Fruit fly (Drosophila melanogaster) whole organism, embryonic: Measurements from ENCODE around the gene ph-d.
A peak's percentile ranks its signal among the peaks of the same experiment; 100 is the strongest.

Source experiments
- Abd-B ChIP-seq: fragments of 200-800 bp; sonication (Bioruptor generic); optimal IDR thresholded peaks from 2 replicates; lab custom pipeline; 2018; ENCODE audit warnings: missing biosample characterization, mild to moderate bottlenecking, missing genetic modification characterization, moderate library complexity
- Asciz ChIP-seq: fragments of 200-800 bp; sonication (Bioruptor generic); optimal IDR thresholded peaks from 2 replicates; lab custom pipeline; 2017; ENCODE audit warnings: missing biosample characterization, mild to moderate bottlenecking, missing genetic modification characterization, missing genetic modification reagents
- B-H2 ChIP-seq: fragments of 200-800 bp; sonication (Bioruptor generic); optimal IDR thresholded peaks from 2 replicates; lab custom pipeline; 2018; ENCODE audit warnings: missing biosample characterization, mild to moderate bottlenecking, missing genetic modification characterization
- CG1024 ChIP-seq: fragments of 200-800 bp; sonication (Bioruptor generic); IDR thresholded peaks from 2 replicates; pipeline ENCODE4 v1.3.6; 2022; ENCODE audit warnings: missing biosample characterization, missing genetic modification characterization
- CG10267 ChIP-seq: fragments of 200-800 bp; sonication (Bioruptor generic); optimal IDR thresholded peaks from 2 replicates; lab custom pipeline; 2018; ENCODE audit warnings: missing biosample characterization, mild to moderate bottlenecking, missing genetic modification characterization, moderate library complexity
- CG10462 ChIP-seq: fragments of 200-800 bp; sonication (Bioruptor generic); optimal IDR thresholded peaks from 2 replicates; lab custom pipeline; 2016; ENCODE audit warnings: missing biosample characterization, missing genetic modification characterization
- CG11504 ChIP-seq: fragments of 200-800 bp; sonication (Bioruptor generic); optimal IDR thresholded peaks from 3 replicates; lab custom pipeline; 2019; ENCODE audit warnings: missing biosample characterization, mild to moderate bottlenecking, missing genetic modification characterization, moderate library complexity
- CG12104 ChIP-seq: fragments of 200-800 bp; sonication (Bioruptor generic); optimal IDR thresholded peaks from 3 replicates; lab custom pipeline; 2016; ENCODE audit warnings: missing biosample characterization, missing genetic modification characterization
- CG12391 ChIP-seq: fragments of 200-800 bp; sonication (Bioruptor generic); optimal IDR thresholded peaks from 3 replicates; lab custom pipeline; 2018; ENCODE audit warnings: missing biosample characterization, mild to moderate bottlenecking, missing genetic modification characterization, moderate library complexity
- CG12942 ChIP-seq: fragments of 200-800 bp; sonication (Bioruptor generic); optimal IDR thresholded peaks from 3 replicates; lab custom pipeline; 2016; ENCODE audit warnings: missing biosample characterization, missing genetic modification characterization
- CG13424 ChIP-seq: fragments of 200-800 bp; sonication (Bioruptor generic); optimal IDR thresholded peaks from 2 replicates; lab custom pipeline; 2019; ENCODE audit warnings: missing biosample characterization, mild to moderate bottlenecking, missing genetic modification characterization, moderate library complexity
- CG14014 ChIP-seq: fragments of 200-800 bp; sonication (Bioruptor generic); IDR thresholded peaks from 2 replicates; pipeline ENCODE4 v1.3.6; 2022; ENCODE audit warnings: missing biosample characterization, missing genetic modification characterization
- CG17802 ChIP-seq: fragments of 200-800 bp; sonication (Bioruptor generic); optimal IDR thresholded peaks from 2 replicates; lab custom pipeline; 2018; ENCODE audit warnings: missing biosample characterization, mild to moderate bottlenecking, missing genetic modification characterization, moderate library complexity
- CG2712 ChIP-seq: fragments of 200-800 bp; optimal IDR thresholded peaks from 3 replicates; lab custom pipeline; 2019; ENCODE audit warnings: missing biosample characterization, mild to moderate bottlenecking, missing genetic modification characterization, moderate library complexity
- CG3281 ChIP-seq: fragments of 200-800 bp; sonication (Bioruptor generic); optimal IDR thresholded peaks from 3 replicates; lab custom pipeline; 2017; ENCODE audit warnings: missing biosample characterization, mild to moderate bottlenecking, missing genetic modification characterization
- CG33213 ChIP-seq: fragments of 200-800 bp; sonication (Bioruptor generic); optimal IDR thresholded peaks from 3 replicates; lab custom pipeline; 2016; ENCODE audit warnings: missing biosample characterization, missing genetic modification characterization
- CG3847 ChIP-seq: fragments of 200-800 bp; sonication (Bioruptor generic); IDR thresholded peaks from 2 replicates; pipeline ENCODE4 v1.3.6; 2022; ENCODE audit warnings: missing biosample characterization, missing genetic modification characterization
- CG4282 ChIP-seq: fragments of 200-800 bp; sonication (Bioruptor generic); optimal IDR thresholded peaks from 2 replicates; lab custom pipeline; 2016; ENCODE audit warnings: missing biosample characterization, missing genetic modification characterization
- CG7271 ChIP-seq: fragments of 200-800 bp; sonication (Bioruptor generic); optimal IDR thresholded peaks from 2 replicates; lab custom pipeline; 2018; ENCODE audit warnings: missing biosample characterization, mild to moderate bottlenecking, missing genetic modification characterization, moderate library complexity
- CG7556 ChIP-seq: fragments of 200-800 bp; sonication (Bioruptor generic); optimal IDR thresholded peaks from 2 replicates; lab custom pipeline; 2017; ENCODE audit warnings: missing biosample characterization, mild to moderate bottlenecking, missing genetic modification characterization
- CG7786 ChIP-seq: fragments of 200-800 bp; sonication (Bioruptor generic); optimal IDR thresholded peaks from 2 replicates; lab custom pipeline; 2016; ENCODE audit warnings: missing biosample characterization, missing genetic modification characterization
- CG8765 ChIP-seq: fragments of 200-800 bp; sonication (Bioruptor generic); IDR thresholded peaks from 2 replicates; pipeline ENCODE4 v1.3.6; 2022; ENCODE audit warnings: missing biosample characterization, missing genetic modification characterization
- CG9876 ChIP-seq: fragments of 200-800 bp; sonication (Bioruptor generic); optimal IDR thresholded peaks from 2 replicates; lab custom pipeline; 2016; ENCODE audit warnings: missing biosample characterization, missing genetic modification characterization
- Dek ChIP-seq: fragments of 200-800 bp; sonication (Bioruptor generic); optimal IDR thresholded peaks from 3 replicates; lab custom pipeline; 2019; ENCODE audit warnings: missing biosample characterization, mild to moderate bottlenecking, missing genetic modification characterization, moderate library complexity
- Dref ChIP-seq: fragments of 200-800 bp; sonication (Bioruptor generic); IDR thresholded peaks from 2 replicates; pipeline ENCODE4 v1.3.6; 2022; ENCODE audit warnings: missing biosample characterization, missing genetic modification characterization
- Fer1 ChIP-seq: fragments of 200-800 bp; sonication (Bioruptor generic); optimal IDR thresholded peaks from 2 replicates; lab custom pipeline; 2017; ENCODE audit warnings: missing biosample characterization, mild to moderate bottlenecking, missing genetic modification characterization
- Fer3 ChIP-seq: fragments of 200-800 bp; sonication (Bioruptor generic); optimal IDR thresholded peaks from 2 replicates; lab custom pipeline; 2018; ENCODE audit warnings: missing biosample characterization, mild to moderate bottlenecking, missing genetic modification characterization, moderate library complexity
- Gug ChIP-seq: fragments of 200-800 bp; sonication (Bioruptor generic); IDR thresholded peaks from 4 replicates; pipeline ENCODE4 v1.3.6; 2022; ENCODE audit warnings: missing biosample characterization, missing genetic modification characterization
- HLHmδ ChIP-seq: fragments of 200-800 bp; sonication (Bioruptor generic); optimal IDR thresholded peaks from 2 replicates; lab custom pipeline; 2018; ENCODE audit warnings: missing biosample characterization, mild to moderate bottlenecking, missing genetic modification characterization, moderate library complexity
- Hmx ChIP-seq: fragments of 200-800 bp; sonication (Bioruptor generic); optimal IDR thresholded peaks from 2 replicates; lab custom pipeline; 2016; ENCODE audit warnings: missing biosample characterization, missing genetic modification characterization
- Max ChIP-seq: fragments of 200-800 bp; sonication (Bioruptor generic); optimal IDR thresholded peaks from 2 replicates; lab custom pipeline; 2016; ENCODE audit warnings: missing biosample characterization, mild to moderate bottlenecking, missing genetic modification characterization
- ab ChIP-seq: fragments of 200-800 bp; sonication (Bioruptor generic); optimal IDR thresholded peaks from 2 replicates; lab custom pipeline; 2016; ENCODE audit warnings: missing biosample characterization, missing genetic modification characterization
- abd-A ChIP-seq: fragments of 200-800 bp; sonication (Bioruptor generic); optimal IDR thresholded peaks from 3 replicates; lab custom pipeline; 2019; ENCODE audit warnings: missing biosample characterization, mild to moderate bottlenecking, missing genetic modification characterization, moderate library complexity
- dan ChIP-seq: fragments of 200-800 bp; sonication (Bioruptor generic); IDR thresholded peaks from 2 replicates; pipeline ENCODE4 v1.3.6; 2022; ENCODE audit warnings: missing biosample characterization, missing genetic modification characterization
- en ChIP-seq: fragments of 200-800 bp; sonication (Bioruptor generic); optimal IDR thresholded peaks from 2 replicates; lab custom pipeline; 2016; ENCODE audit warnings: missing biosample characterization, missing genetic modification characterization
- esg ChIP-seq: fragments of 200-800 bp; sonication (Bioruptor generic); conservative IDR thresholded peaks from 2 replicates; pipeline ENCODE4 v1.3.6; 2022; ENCODE audit warnings: missing biosample characterization, missing genetic modification characterization
- grn ChIP-seq: fragments of 200-800 bp; sonication (Bioruptor generic); optimal IDR thresholded peaks from 3 replicates; lab custom pipeline; 2017; ENCODE audit warnings: missing biosample characterization, missing genetic modification characterization
- lilli ChIP-seq: fragments of 200-800 bp; sonication (Bioruptor generic); optimal IDR thresholded peaks from 3 replicates; lab custom pipeline; 2016; ENCODE audit warnings: missing biosample characterization, missing genetic modification characterization
- mld ChIP-seq: fragments of 200-800 bp; sonication (Bioruptor generic); IDR thresholded peaks from 3 replicates; pipeline ENCODE4 v1.3.6; 2022; ENCODE audit warnings: missing biosample characterization, missing genetic modification characterization; ENCODE audit not compliant: partially characterized antibody
- oc ChIP-seq: fragments of 200-800 bp; sonication (Bioruptor generic); optimal IDR thresholded peaks from 2 replicates; lab custom pipeline; 2018; ENCODE audit warnings: missing biosample characterization, mild to moderate bottlenecking, missing genetic modification characterization, moderate library complexity
- peb ChIP-seq: fragments of 200-800 bp; sonication (Bioruptor generic); IDR thresholded peaks from 2 replicates; pipeline ENCODE4 v1.3.6; 2022; ENCODE audit warnings: missing biosample characterization, missing genetic modification characterization
- sc ChIP-seq, 3 experiments: fragments of >200 bp in 2 of 3; fragments of 200-800 bp in 1 of 3; sonication (Bioruptor generic) in 1 of 3; optimal IDR thresholded peaks; 2 replicates in 2 of 3; 3 replicates in 1 of 3; lab custom pipeline; 2017; ENCODE audit warnings: mild to moderate bottlenecking in 1 of 3, missing biosample characterization in 1 of 3, missing genetic modification characterization in 1 of 3, missing genetic modification reagents in 1 of 3
- sima ChIP-seq: fragments of 200-800 bp; sonication (Bioruptor generic); optimal IDR thresholded peaks from 2 replicates; lab custom pipeline; 2016; ENCODE audit warnings: missing biosample characterization, missing genetic modification characterization
- ssp ChIP-seq: fragments of 200-800 bp; sonication (Bioruptor generic); IDR thresholded peaks from 2 replicates; pipeline ENCODE4 v1.3.6; 2022; ENCODE audit warnings: missing biosample characterization, missing genetic modification characterization
- tgo ChIP-seq: fragments of 200-800 bp; sonication (Bioruptor generic); IDR thresholded peaks from 3 replicates; pipeline ENCODE4 v1.3.6; 2022; ENCODE audit warnings: missing biosample characterization, missing genetic modification characterization
- tup ChIP-seq: fragments of 200-800 bp; sonication (Bioruptor generic); optimal IDR thresholded peaks from 2 replicates; lab custom pipeline; 2016; ENCODE audit warnings: missing biosample characterization, mild to moderate bottlenecking, missing genetic modification characterization, moderate library complexity
- twi ChIP-seq: fragments of 200-800 bp; optimal IDR thresholded peaks from 2 replicates; lab custom pipeline; 2019; ENCODE audit warnings: missing biosample characterization, mild to moderate bottlenecking, missing genetic modification characterization, moderate library complexity
- zen ChIP-seq: fragments of 200-800 bp; sonication (Bioruptor generic); optimal IDR thresholded peaks from 3 replicates; lab custom pipeline; 2018; ENCODE audit warnings: missing biosample characterization, mild to moderate bottlenecking, missing genetic modification characterization, moderate library complexity
- zf30C ChIP-seq: fragments of 200-800 bp; sonication (Bioruptor generic); optimal IDR thresholded peaks from 3 replicates; lab custom pipeline; 2018; ENCODE audit warnings: missing biosample characterization, mild to moderate bottlenecking, missing genetic modification characterization

Gene ph-d

DNA sequence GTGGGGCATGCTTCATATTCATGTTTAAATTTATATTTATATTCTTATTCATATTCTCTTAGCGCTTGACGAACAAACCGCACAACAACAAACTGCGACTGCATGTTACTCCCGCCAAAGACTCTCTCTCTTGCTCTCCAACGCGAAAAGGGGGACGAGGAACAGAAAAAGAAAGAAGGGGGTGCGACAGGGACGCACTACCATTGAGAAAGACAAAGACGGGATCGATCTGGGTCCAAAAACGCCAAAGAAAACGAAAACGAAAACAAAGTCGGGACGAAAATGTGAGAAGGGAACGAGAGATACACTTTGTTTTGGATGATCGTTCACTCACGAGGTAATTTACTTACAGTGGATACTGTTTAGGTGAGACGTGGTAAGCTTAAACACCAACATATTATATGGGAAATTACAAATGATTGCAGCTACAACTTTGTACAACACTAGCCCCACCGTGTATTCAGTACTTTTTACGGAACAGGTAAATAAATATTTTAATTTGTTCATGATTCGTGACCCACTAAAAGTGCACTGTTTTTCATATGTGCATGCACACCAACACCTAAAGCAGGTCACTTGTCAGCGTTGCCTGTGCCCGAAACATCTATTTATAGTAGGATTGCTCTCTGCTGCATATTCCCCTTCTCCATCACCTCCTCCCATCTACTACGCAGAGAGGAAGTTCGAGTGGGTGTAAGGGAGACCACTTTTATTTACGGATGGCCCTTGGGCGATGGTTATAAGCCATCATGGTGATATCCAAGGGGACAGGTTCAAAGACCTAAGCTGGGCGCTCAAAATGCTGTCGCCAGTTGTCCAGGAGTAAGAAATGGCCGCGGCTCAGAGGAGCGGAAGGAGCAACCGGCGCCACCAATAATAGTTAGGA, 1.1 kb downstream of the ph-d start (continued):
- no peak for TF ChIP-seq CG11504 (tag; lab: Kevin White, UChicago)
- peak; percentile 6 for TF ChIP-seq Dek (tag; lab: Kevin White, UChicago)
- peak; percentile 58 for TF ChIP-seq CG2712 (tag; lab: Kevin White, UChicago)
- no peak for TF ChIP-seq CG12104
- peak; percentile 13 for TF ChIP-seq Asciz
- TF ChIP-seq Hmx, result no peak
- TF ChIP-seq CG17802 (tag; lab: Kevin White, UChicago), result no peak
- no peak for TF ChIP-seq twi (tag; lab: Kevin White, UChicago)
- no peak for TF ChIP-seq tgo (GFP tag; lab: Robert Waterston, UW)
- no peak for TF ChIP-seq CG12942 (GFP tag; lab: Kevin White, UChicago)
- no peak for TF ChIP-seq ab (GFP tag; lab: Kevin White, UChicago)
- no peak for TF ChIP-seq zen (tag; lab: Kevin White, UChicago)
- no peak for TF ChIP-seq CG7271 (tag; lab: Kevin White, UChicago)
- TF ChIP-seq en, result no peak
- no peak for TF ChIP-seq CG10462 (GFP tag; lab: Kevin White, UChicago)
- no peak for TF ChIP-seq mld (GFP tag; lab: Robert Waterston, UW)
- no peak for TF ChIP-seq sima (GFP tag; lab: Kevin White, UChicago)
- TF ChIP-seq CG33213 (GFP tag; lab: Kevin White, UChicago), result no peak
- TF ChIP-seq CG7556 (GFP tag; lab: Kevin White, UChicago), result peak; percentile 39
- no peak for TF ChIP-seq B-H2 (GFP tag; lab: Kevin White, UChicago)
- no peak for TF ChIP-seq Dref
- TF ChIP-seq Fer3, result no peak
- no peak for TF ChIP-seq oc
- no peak for TF ChIP-seq CG9876 (GFP tag; lab: Kevin White, UChicago)
- TF ChIP-seq Abd-B, result no peak
- TF ChIP-seq zf30C (GFP tag; lab: Kevin White, UChicago), result no peak
- peak; percentile 49 for TF ChIP-seq CG12391 (tag; lab: Kevin White, UChicago)
- no peak for TF ChIP-seq sc (optimal IDR thresholded peaks at IDR 0.05; lab: Kevin White, UChicago)
- peak; percentile 37 for TF ChIP-seq sc (GFP tag; optimal IDR thresholded peaks at IDR 0.05; lab: Kevin White, UChicago)
- TF ChIP-seq dan (GFP tag; lab: Robert Waterston, UW), result no peak
- peak; percentile 33 for TF ChIP-seq lilli
- TF ChIP-seq abd-A (tag; lab: Kevin White, UChicago), result no peak
- TF ChIP-seq CG1024 (GFP tag; lab: Robert Waterston, UW), result peak; percentile 21; the same call in 1 of the 2 replicates
- no peak for TF ChIP-seq Gug (GFP tag; lab: Robert Waterston, UW)
- peak; percentile 39 for TF ChIP-seq CG13424 (tag; lab: Kevin White, UChicago)
- TF ChIP-seq CG7786 (GFP tag; lab: Kevin White, UChicago), result no peak
- 0 out of 2 replicates have a peak, but pooled peaks have one; percentile 34 for TF ChIP-seq peb (GFP tag; lab: Robert Waterston, UW)
- TF ChIP-seq CG14014 (GFP tag; lab: Robert Waterston, UW), result no peak
- no peak for TF ChIP-seq grn
- TF ChIP-seq ssp (GFP tag; lab: Robert Waterston, UW), result no peak
- TF ChIP-seq Fer1 (GFP tag; lab: Kevin White, UChicago), result no peak
- 0 out of 2 replicates have a peak, but pooled peaks have one; percentile 6 for TF ChIP-seq esg
- TF ChIP-seq CG4282 (GFP tag; lab: Kevin White, UChicago), result no peak
- no peak for TF ChIP-seq Max (GFP tag; lab: Kevin White, UChicago)
- TF ChIP-seq CG3847 (GFP tag; lab: Robert Waterston, UW), result no peak
- TF ChIP-seq tup, result no peak
- no peak for TF ChIP-seq CG8765
- peak; percentile 33 for TF ChIP-seq CG10267 (tag; lab: Kevin White, UChicago)
- no peak for TF ChIP-seq HLHmδ (GFP tag; lab: Kevin White, UChicago)
- no peak for TF ChIP-seq CG3281 (GFP tag; lab: Kevin White, UChicago)
